Worm (Caenorhabditis elegans) whole organism, L1 larva: ENCODE results near the gene C08E3.15.
A peak's percentile ranks its signal among the peaks of the same experiment; 100 is the strongest.

Source experiments
- F16B12.6 ChIP-seq: fragments of 150-350 bp; optimal IDR thresholded peaks from 2 replicates; lab custom pipeline; 2014; ENCODE audit warnings: missing biosample characterization, missing genetic modification characterization
- aha-1 ChIP-seq: fragments of 150-350 bp; optimal IDR thresholded peaks from 2 replicates; lab custom pipeline; 2014; ENCODE audit warnings: missing biosample characterization, missing genetic modification characterization
- aly-2 ChIP-seq: fragments of 150-350 bp; optimal IDR thresholded peaks from 2 replicates; lab custom pipeline; 2014; ENCODE audit warnings: missing biosample characterization, missing genetic modification characterization
- ama-1 ChIP-seq: fragments of 150-350 bp; optimal IDR thresholded peaks from 2 replicates; lab custom pipeline; 2014
- ceh-63 ChIP-seq: fragments of 200-800 bp; sonication (Bioruptor generic); optimal IDR thresholded peaks from 2 replicates; lab custom pipeline; 2018; ENCODE audit warnings: mild to moderate bottlenecking, missing genetic modification characterization, missing compliant biosample characterization
- ceh-88 ChIP-seq: fragments of 200-800 bp; sonication (Bioruptor generic); IDR thresholded peaks from 2 replicates; pipeline ENCODE4 v1.3.6; 2022; ENCODE audit warnings: missing genetic modification characterization, missing compliant biosample characterization
- efl-1 ChIP-seq, 4 experiments: fragments of 150-350 bp; optimal IDR thresholded peaks in 3 of 4; peaks in 1 of 4; 1 replicate in 1 of 4; 2 replicates in 3 of 4; lab custom pipeline; 2014; ENCODE audit warnings: missing biosample characterization in 2 of 4, missing genetic modification characterization in 2 of 4, missing genetic modification reagents in 2 of 4
- egl-13 ChIP-seq: sonication (generic microtip); optimal IDR thresholded peaks from 2 replicates; lab custom pipeline; 2016; ENCODE audit warnings: missing genotype, missing genetic modification reagents, missing genetic modification characterization, missing compliant biosample characterization
- elt-2 ChIP-seq: sonication (generic microtip); optimal IDR thresholded peaks from 2 replicates; lab custom pipeline; 2016; ENCODE audit warnings: missing genetic modification characterization, mild to moderate bottlenecking, inconsistent platforms, missing compliant biosample characterization, missing genetic modification reagents
- fos-1 ChIP-seq: fragments of 150-350 bp; optimal IDR thresholded peaks from 2 replicates; lab custom pipeline; 2014; ENCODE audit warnings: missing biosample characterization, missing genetic modification characterization
- hlh-17 ChIP-seq: fragments of 200-800 bp; sonication (Bioruptor generic); optimal IDR thresholded peaks from 2 replicates; lab custom pipeline; 2018; ENCODE audit warnings: missing genetic modification characterization, mild to moderate bottlenecking, missing compliant biosample characterization, moderate library complexity, borderline replicate concordance
- hlh-4 ChIP-seq: sonication (generic microtip); optimal IDR thresholded peaks from 2 replicates; lab custom pipeline; 2016; ENCODE audit warnings: mild to moderate bottlenecking, missing genetic modification characterization, missing compliant biosample characterization
- hpl-2 ChIP-seq: fragments of 150-350 bp; optimal IDR thresholded peaks from 2 replicates; lab custom pipeline; 2014; ENCODE audit warnings: missing biosample characterization, missing genetic modification reagents, missing genetic modification characterization
- isw-1 ChIP-seq: fragments of 200-800 bp; sonication (Bioruptor generic); IDR thresholded peaks from 2 replicates; pipeline ENCODE4 v1.3.6; 2022; ENCODE audit warnings: missing genetic modification characterization, missing compliant biosample characterization
- lin-14 ChIP-seq: fragments of 200-800 bp; sonication (Bioruptor generic); optimal IDR thresholded peaks from 2 replicates; lab custom pipeline; 2018; ENCODE audit warnings: mild to moderate bottlenecking, missing genetic modification characterization, moderate library complexity, missing compliant biosample characterization
- lin-35 ChIP-seq, 2 experiments: fragments of 150-350 bp; optimal IDR thresholded peaks; 2 replicates each; lab custom pipeline; 2014; ENCODE audit warnings: missing biosample characterization in 2 of 2, missing genetic modification characterization in 2 of 2, missing genetic modification reagents in 2 of 2
- lir-3 ChIP-seq: sonication (generic microtip); optimal IDR thresholded peaks from 2 replicates; lab custom pipeline; 2016; ENCODE audit warnings: mild to moderate bottlenecking, missing genetic modification characterization, moderate library complexity, missing compliant biosample characterization; ENCODE audit not compliant: poor library complexity
- mef-2 ChIP-seq: fragments of 150-350 bp; optimal IDR thresholded peaks from 2 replicates; lab custom pipeline; 2014; ENCODE audit warnings: missing biosample characterization, missing genetic modification characterization
- mep-1 ChIP-seq: fragments of 150-350 bp; optimal IDR thresholded peaks from 2 replicates; lab custom pipeline; 2014; ENCODE audit warnings: missing biosample characterization, missing genetic modification characterization
- nhr-11 ChIP-seq: fragments of 150-350 bp; optimal IDR thresholded peaks from 2 replicates; lab custom pipeline; 2014; ENCODE audit warnings: missing biosample characterization, missing genetic modification characterization
- nhr-12 ChIP-seq: sonication (generic microtip); optimal IDR thresholded peaks from 2 replicates; lab custom pipeline; 2017; ENCODE audit warnings: missing biosample characterization, missing genetic modification characterization
- nhr-28 ChIP-seq: fragments of 150-350 bp; optimal IDR thresholded peaks from 2 replicates; lab custom pipeline; 2014; ENCODE audit warnings: missing biosample characterization, missing genetic modification characterization
- nhr-77 ChIP-seq: fragments of 150-350 bp; optimal IDR thresholded peaks from 2 replicates; lab custom pipeline; 2014; ENCODE audit warnings: missing biosample characterization, missing genetic modification characterization
- nhr-85 ChIP-seq: sonication (generic microtip); peaks from one replicate; lab custom pipeline; 2016; ENCODE audit warnings: missing genetic modification characterization, inconsistent platforms, missing compliant biosample characterization
- pag-3 ChIP-seq: sonication (generic microtip); optimal IDR thresholded peaks from 2 replicates; lab custom pipeline; 2017; ENCODE audit warnings: missing genetic modification characterization, mild to moderate bottlenecking, missing compliant biosample characterization, antibody characterized with exemption, borderline replicate concordance; ENCODE audit not compliant: insufficient read depth
- skn-1 ChIP-seq: fragments of 150-350 bp; optimal IDR thresholded peaks from 2 replicates; lab custom pipeline; 2014; ENCODE audit warnings: missing biosample characterization, missing genetic modification characterization
- snpc-4 ChIP-seq: fragments of 150-350 bp; optimal IDR thresholded peaks from 2 replicates; lab custom pipeline; 2014; ENCODE audit warnings: missing biosample characterization, missing genetic modification characterization
- snu-23 ChIP-seq: sonication (generic microtip); optimal IDR thresholded peaks from 2 replicates; lab custom pipeline; 2016; ENCODE audit warnings: missing genetic modification characterization, missing compliant biosample characterization
- sox-4 ChIP-seq: sonication (generic microtip); optimal IDR thresholded peaks from 2 replicates; lab custom pipeline; 2016; ENCODE audit warnings: missing genetic modification characterization, missing compliant biosample characterization
- tlp-1 ChIP-seq: fragments of 150-350 bp; optimal IDR thresholded peaks from 2 replicates; lab custom pipeline; 2014; ENCODE audit warnings: missing biosample characterization, missing genetic modification characterization
- unc-62 ChIP-seq: fragments of 150-350 bp; optimal IDR thresholded peaks from 2 replicates; lab custom pipeline; 2014; ENCODE audit warnings: missing biosample characterization, missing genetic modification reagents, missing genetic modification characterization
- unc-86 ChIP-seq: sonication (generic microtip); optimal IDR thresholded peaks from 2 replicates; lab custom pipeline; 2016; ENCODE audit warnings: missing genetic modification characterization, missing compliant biosample characterization
- unc-98 ChIP-seq: fragments of 200-800 bp; sonication (Bioruptor generic); IDR thresholded peaks from 2 replicates; pipeline ENCODE4 v1.3.6; 2022; ENCODE audit warnings: missing genetic modification characterization, missing compliant biosample characterization
- vab-15 ChIP-seq: sonication (generic microtip); optimal IDR thresholded peaks from 2 replicates; lab custom pipeline; 2017; ENCODE audit warnings: missing genotype, mild to moderate bottlenecking, missing genetic modification characterization, missing compliant biosample characterization
- xbp-1 ChIP-seq: sonication (generic microtip); optimal IDR thresholded peaks from 2 replicates; lab custom pipeline; 2016; ENCODE audit warnings: missing genetic modification characterization, missing compliant biosample characterization
- zip-4 ChIP-seq: fragments of 200-800 bp; sonication (Bioruptor generic); optimal IDR thresholded peaks from 2 replicates; lab custom pipeline; 2018; ENCODE audit warnings: mild to moderate bottlenecking, missing genetic modification characterization, moderate library complexity, missing compliant biosample characterization
- ztf-11 ChIP-seq, 2 experiments: sonication (generic microtip); optimal IDR thresholded peaks; 2 replicates each; lab custom pipeline; 2016 to 2017; ENCODE audit warnings: missing genetic modification characterization in 2 of 2, missing biosample characterization in 1 of 2, missing compliant biosample characterization in 1 of 2

Gene C08E3.15

DNA sequence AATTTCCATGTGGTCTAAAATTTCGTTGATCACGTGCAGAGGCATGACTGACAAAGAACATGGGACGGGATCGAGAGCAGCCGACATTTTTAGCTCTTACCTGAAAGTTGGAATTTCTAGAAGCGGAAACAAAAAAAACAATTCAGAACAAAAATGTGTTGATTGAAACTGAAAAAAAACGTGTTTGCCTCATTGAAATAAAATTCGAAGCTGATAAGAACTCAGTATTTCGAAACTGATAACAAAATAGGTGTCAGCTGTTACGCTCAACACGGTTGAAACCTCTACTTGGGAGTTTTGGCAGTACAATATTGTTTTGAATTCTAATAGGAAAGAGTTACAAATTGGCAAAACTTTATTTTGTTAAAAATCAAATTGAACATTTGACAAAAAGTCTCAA is 18.8 kb downstream of the C08E3.15 start:
- TF ChIP-seq hlh-4 (tag; lab: Kevin White, UChicago) (no peak), tlp-1 (tag; lab: Kevin White, UChicago) (peak; percentile 4), lin-35 (GFP tag; optimal IDR thresholded peaks at IDR 0.05; lab: Kevin White, UChicago) (peak in 1 of 2 experiments; percentile 33), elt-2 (peak; percentile 82)

DNA sequence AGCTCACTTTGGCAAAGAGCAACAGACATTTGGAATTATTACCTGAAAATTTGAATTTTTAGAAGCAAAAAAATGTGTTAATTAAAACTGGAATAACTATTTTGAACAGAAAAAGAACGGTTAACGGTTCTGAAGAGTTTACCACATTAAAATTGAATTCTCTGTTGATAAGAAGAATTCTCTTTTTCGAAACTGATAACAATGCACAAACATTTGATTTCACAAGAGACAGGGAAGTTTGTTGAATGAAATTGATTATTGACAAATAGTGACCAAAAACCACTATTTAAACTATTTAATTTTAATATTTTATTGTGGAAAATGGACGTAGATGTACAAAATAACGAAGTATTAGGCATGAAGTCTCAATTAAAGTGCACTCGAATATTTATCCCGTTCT is 20.1 kb downstream of the C08E3.15 start:
- no peak for TF ChIP-seq pag-3
- no peak for TF ChIP-seq unc-98
- no peak for TF ChIP-seq hpl-2 (GFP tag; lab: Kevin White, UChicago)
- no peak for TF ChIP-seq F16B12.6 (tag; lab: Kevin White, UChicago)
- no peak for TF ChIP-seq mef-2
- TF ChIP-seq nhr-85 (tag; lab: Kevin White, UChicago), result no peak
- TF ChIP-seq elt-2, result peak; percentile 64
- no peak for TF ChIP-seq efl-1 (optimal IDR thresholded peaks at IDR 0.05; lab: Kevin White, UChicago)
- no peak for TF ChIP-seq efl-1 (GFP tag; optimal IDR thresholded peaks at IDR 0.05 in 1 of 2; lab: Kevin White, UChicago)

DNA sequence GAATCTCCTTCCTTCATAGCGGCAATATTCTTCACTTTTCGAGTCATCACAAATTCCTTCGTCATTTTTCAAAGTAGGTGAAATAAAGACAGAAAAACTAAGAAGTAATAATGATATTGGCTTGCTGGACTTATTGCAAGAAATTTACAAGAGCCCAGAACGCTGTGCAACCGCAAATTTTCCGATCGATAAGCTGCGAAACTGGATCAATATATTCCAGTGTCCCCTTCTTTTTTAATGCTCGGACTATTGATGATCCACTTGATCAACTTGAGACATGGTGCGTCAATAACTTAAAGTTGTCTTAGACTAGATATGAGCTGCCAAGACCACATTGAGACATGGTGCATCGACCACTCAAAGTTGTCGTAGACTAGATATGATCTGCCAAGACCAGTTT is 21.6 kb downstream of the C08E3.15 start, which contains the start of gene bath-33:
Gene bath-33, minus strand, starts transcription at position 101 of the 400 bp plus-strand sequence.
- no peak for TF ChIP-seq efl-1 (optimal IDR thresholded peaks at IDR 0.05; lab: Kevin White, UChicago)
- no peak for TF ChIP-seq efl-1 (GFP tag; optimal IDR thresholded peaks at IDR 0.05 in 1 of 2; lab: Kevin White, UChicago)
- no peak for TF ChIP-seq nhr-28 (tag; lab: Kevin White, UChicago)
- no peak for TF ChIP-seq ztf-11 (tag; optimal IDR thresholded peaks at IDR 0.05; lab: Kevin White, UChicago)
- no peak for TF ChIP-seq snpc-4 (tag; lab: Kevin White, UChicago)
- TF ChIP-seq ceh-63, result no peak
- TF ChIP-seq egl-13 (tag; lab: Kevin White, UChicago), result no peak
- no peak for TF ChIP-seq mep-1 (tag; lab: Kevin White, UChicago)
- TF ChIP-seq lin-14 (GFP tag; lab: Kevin White, UChicago), result no peak
- TF ChIP-seq sox-4 (tag; lab: Kevin White, UChicago), result no peak
- TF ChIP-seq aha-1 (tag; lab: Kevin White, UChicago), result no peak
- TF ChIP-seq hlh-17 (GFP tag; lab: Kevin White, UChicago), result no peak
- no peak for TF ChIP-seq ama-1
- no peak for TF ChIP-seq nhr-85 (tag; lab: Kevin White, UChicago)
- TF ChIP-seq unc-86 (tag; lab: Kevin White, UChicago), result no peak

DNA sequence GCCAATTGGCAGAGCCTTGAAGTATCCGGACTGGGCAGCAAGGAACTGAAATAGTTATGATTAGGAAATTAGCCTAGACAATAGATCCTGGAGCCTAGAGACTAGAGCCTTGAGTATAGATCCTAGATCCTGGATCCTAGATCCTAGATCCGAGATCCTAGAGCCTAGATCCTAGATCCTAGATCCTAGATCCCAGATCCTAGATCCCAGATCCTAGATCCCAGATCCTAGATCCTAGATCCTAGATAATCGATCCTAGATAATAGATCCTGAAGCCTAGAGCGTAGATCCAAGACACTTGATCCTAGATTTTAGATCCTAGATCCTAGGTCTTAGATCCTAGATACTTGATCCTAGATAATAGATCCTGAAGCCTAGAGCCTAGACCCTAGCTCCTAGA is 22.7 kb downstream of the C08E3.15 start:
- TF ChIP-seq nhr-12 (tag; lab: Kevin White, UChicago) (no peak), hlh-4 (tag; lab: Kevin White, UChicago) (no peak), lin-14 (GFP tag; lab: Kevin White, UChicago) (no peak), zip-4 (GFP tag; lab: Kevin White, UChicago) (no peak), isw-1 (GFP tag; lab: Robert Waterston, UW) (no peak), vab-15 (tag; lab: Kevin White, UChicago) (no peak), xbp-1 (tag; lab: Kevin White, UChicago) (no peak), unc-62 (GFP tag; lab: Kevin White, UChicago) (no peak), ceh-88 (GFP tag; lab: Robert Waterston, UW) (no peak), skn-1 (tag; lab: Kevin White, UChicago) (no peak), hpl-2 (GFP tag; lab: Kevin White, UChicago) (no peak), lir-3 (tag; lab: Kevin White, UChicago) (no peak), nhr-28 (tag; lab: Kevin White, UChicago) (no peak), aly-2 (no peak), nhr-77 (tag; lab: Kevin White, UChicago) (no peak), fos-1 (tag; lab: Kevin White, UChicago) (no peak), snpc-4 (tag; lab: Kevin White, UChicago) (no peak), snu-23 (no peak), hlh-17 (GFP tag; lab: Kevin White, UChicago) (no peak), nhr-11 (no peak)
